Worm (Caenorhabditis elegans): Measurements from ENCODE around the gene nhr-168.

- TF ChIP-seq elt-2 (tag; optimal IDR thresholded peaks at IDR 0.05) (no peak), unc-62 (GFP tag; optimal IDR thresholded peaks at IDR 0.05) (no peak), nhr-76 (tag; optimal IDR thresholded peaks at IDR 0.05) (no peak), mdl-1 (tag; optimal IDR thresholded peaks at IDR 0.05) (no peak), sup-37 (GFP tag; optimal IDR thresholded peaks at IDR 0.05) (no peak), snpc-4 (tag; optimal IDR thresholded peaks at IDR 0.05) (no peak), aly-2 (tag; optimal IDR thresholded peaks at IDR 0.05) (no peak), ceh-82 (tag; optimal IDR thresholded peaks at IDR 0.05) (no peak), ztf-11 (tag; optimal IDR thresholded peaks at IDR 0.05) (no peak), tbx-2 (tag; optimal IDR thresholded peaks at IDR 0.05) (no peak), pax-3 (tag; optimal IDR thresholded peaks at IDR 0.05) (no peak)
Measured at ce11 chrV:13294507-13294906, 39.2 kb downstream of the nhr-168 start.
